Worm (Caenorhabditis elegans) whole organism, young adult: Measurements from ENCODE around the gene gpa-7.

Source experiments
- B0035.1 ChIP-seq: sonication (generic microtip); optimal IDR thresholded peaks from 2 replicates; lab custom pipeline; 2016; ENCODE audit warnings: missing genetic modification characterization, mild to moderate bottlenecking, missing compliant biosample characterization, missing genotype, missing genetic modification reagents
- B0261.1 ChIP-seq: sonication (generic microtip); optimal IDR thresholded peaks from 2 replicates; lab custom pipeline; 2016; ENCODE audit warnings: mild to moderate bottlenecking, missing genetic modification characterization, moderate library complexity, missing compliant biosample characterization
- D2030.7 ChIP-seq: fragments of 200-800 bp; sonication (Bioruptor generic); IDR thresholded peaks from 2 replicates; pipeline ENCODE4 v1.3.6; 2022; ENCODE audit warnings: missing genetic modification reagents, missing genetic modification characterization, missing compliant biosample characterization
- F22D6.2 ChIP-seq: sonication (generic microtip); optimal IDR thresholded peaks from 2 replicates; lab custom pipeline; 2016; ENCODE audit warnings: mild to moderate bottlenecking, missing genetic modification characterization, missing compliant biosample characterization
- F33H1.4 ChIP-seq: fragments of 200-800 bp; sonication (Bioruptor generic); IDR thresholded peaks from 2 replicates; pipeline ENCODE4 v1.3.6; 2022; ENCODE audit warnings: missing genetic modification reagents, missing genetic modification characterization, missing compliant biosample characterization
- F37B4.10 ChIP-seq: fragments of 200-800 bp; sonication (Bioruptor generic); IDR thresholded peaks from 2 replicates; pipeline ENCODE4 v1.3.6; 2022; ENCODE audit warnings: missing genetic modification characterization, missing compliant biosample characterization
- F55B11.4 ChIP-seq: sonication (generic microtip); optimal IDR thresholded peaks from 2 replicates; lab custom pipeline; 2016; ENCODE audit warnings: missing compliant biosample characterization, missing genetic modification characterization, borderline replicate concordance; ENCODE audit not compliant: insufficient read depth
- K12H6.12 ChIP-seq: fragments of 200-800 bp; sonication (Bioruptor generic); optimal IDR thresholded peaks from 2 replicates; lab custom pipeline; 2018; ENCODE audit warnings: mild to moderate bottlenecking, missing genetic modification characterization, missing compliant biosample characterization
- Y53G8AR.9 ChIP-seq: fragments of 200-800 bp; sonication (Bioruptor generic); conservative IDR thresholded peaks from 2 replicates; pipeline ENCODE4 v1.3.6; 2022; ENCODE audit warnings: missing genetic modification reagents, missing genetic modification characterization, missing compliant biosample characterization
- Y56A3A.18 ChIP-seq: fragments of 200-800 bp; sonication (Bioruptor generic); IDR thresholded peaks from 2 replicates; pipeline ENCODE4 v1.3.6; 2022; ENCODE audit warnings: missing genetic modification reagents, missing genetic modification characterization, missing compliant biosample characterization
- Y67H2A.10 ChIP-seq: fragments of 200-800 bp; sonication (Bioruptor generic); conservative IDR thresholded peaks from 2 replicates; pipeline ENCODE4 v1.3.6; 2022; ENCODE audit warnings: missing genetic modification reagents, missing genetic modification characterization, missing compliant biosample characterization
- Y79H2A.3 ChIP-seq: fragments of 200-800 bp; sonication (Bioruptor generic); conservative IDR thresholded peaks from 2 replicates; pipeline ENCODE4 v1.3.6; 2022; ENCODE audit warnings: missing genetic modification reagents, missing genetic modification characterization, missing compliant biosample characterization
- Y95B8A.8 ChIP-seq: fragments of 200-800 bp; sonication (Bioruptor generic); IDR thresholded peaks from 2 replicates; pipeline ENCODE4 v1.3.6; 2022; ENCODE audit warnings: missing genetic modification reagents, missing genetic modification characterization, missing compliant biosample characterization
- athp-1 ChIP-seq: sonication (generic microtip); optimal IDR thresholded peaks from 2 replicates; lab custom pipeline; 2017; ENCODE audit warnings: mild to moderate bottlenecking, missing genetic modification characterization, missing compliant biosample characterization
- bed-2 ChIP-seq: fragments of 200-800 bp; sonication (Bioruptor generic); IDR thresholded peaks from 2 replicates; pipeline ENCODE4 v1.3.6; 2022; ENCODE audit warnings: missing genetic modification reagents, missing genetic modification characterization, missing compliant biosample characterization
- cebp-1 ChIP-seq, 2 experiments: fragments of 200-800 bp in 1 of 2; sonication (Bioruptor generic) in 1 of 2; sonication (generic microtip) in 1 of 2; IDR thresholded peaks in 1 of 2; optimal IDR thresholded peaks in 1 of 2; 2 replicates each; pipeline versions ENCODE4 v1.3.6 to Lab custom; 2017 to 2022; ENCODE audit warnings: missing compliant biosample characterization in 2 of 2, missing genetic modification characterization in 2 of 2, mild to moderate bottlenecking in 1 of 2, missing genetic modification reagents in 1 of 2, moderate library complexity in 1 of 2
- ceh-100 ChIP-seq: fragments of 200-800 bp; sonication (Bioruptor generic); IDR thresholded peaks from 2 replicates; pipeline ENCODE4 v1.3.6; 2022; ENCODE audit warnings: missing genetic modification reagents, missing genetic modification characterization, missing compliant biosample characterization
- ceh-27 ChIP-seq: fragments of 200-800 bp; sonication (Bioruptor generic); optimal IDR thresholded peaks from 2 replicates; lab custom pipeline; 2018; ENCODE audit warnings: mild to moderate bottlenecking, missing genetic modification characterization, moderate library complexity, missing compliant biosample characterization
- ceh-79 ChIP-seq: sonication (generic microtip); optimal IDR thresholded peaks from 2 replicates; lab custom pipeline; 2017; ENCODE audit warnings: mild to moderate bottlenecking, missing genetic modification characterization, missing compliant biosample characterization
- chd-7 ChIP-seq: sonication (generic microtip); optimal IDR thresholded peaks from 2 replicates; lab custom pipeline; 2016; ENCODE audit warnings: mild to moderate bottlenecking, missing genetic modification characterization, moderate library complexity, missing compliant biosample characterization
- die-1 ChIP-seq: sonication (generic microtip); optimal IDR thresholded peaks from 2 replicates; lab custom pipeline; 2016; ENCODE audit warnings: missing genotype, mild to moderate bottlenecking, missing genetic modification characterization, missing compliant biosample characterization
- ekl-4 ChIP-seq: fragments of 200-800 bp; sonication (Bioruptor generic); IDR thresholded peaks from 2 replicates; pipeline ENCODE4 v1.3.6; 2022; ENCODE audit warnings: missing genetic modification reagents, missing genetic modification characterization, missing compliant biosample characterization
- hlh-26 ChIP-seq: fragments of 200-800 bp; sonication (Bioruptor generic); conservative IDR thresholded peaks from 2 replicates; pipeline ENCODE4 v1.3.6; 2022; ENCODE audit warnings: missing genetic modification reagents, missing genetic modification characterization, missing compliant biosample characterization
- hmg-1.2 ChIP-seq: fragments of 200-800 bp; sonication (Bioruptor generic); IDR thresholded peaks from 2 replicates; pipeline ENCODE4 v1.3.6; 2022; ENCODE audit warnings: missing genetic modification reagents, missing genetic modification characterization, missing compliant biosample characterization
- hmg-20 ChIP-seq: fragments of 200-800 bp; sonication (Bioruptor generic); IDR thresholded peaks from 2 replicates; pipeline ENCODE4 v1.3.6; 2022; ENCODE audit warnings: missing genetic modification reagents, missing genetic modification characterization, missing compliant biosample characterization
- lir-1 ChIP-seq: fragments of 200-800 bp; sonication (Bioruptor generic); conservative IDR thresholded peaks from 2 replicates; pipeline ENCODE4 v1.3.6; 2022; ENCODE audit warnings: missing genetic modification reagents, missing genetic modification characterization, missing compliant biosample characterization
- lsy-27 ChIP-seq: sonication (generic microtip); optimal IDR thresholded peaks from 2 replicates; lab custom pipeline; 2017; ENCODE audit warnings: missing genetic modification characterization, mild to moderate bottlenecking, missing compliant biosample characterization, antibody characterized with exemption, missing genotype, borderline replicate concordance; ENCODE audit not compliant: insufficient read depth
- madf-10 ChIP-seq: sonication (generic microtip); optimal IDR thresholded peaks from 2 replicates; lab custom pipeline; 2016; ENCODE audit warnings: mild to moderate bottlenecking, missing genetic modification characterization, missing compliant biosample characterization
- madf-8 ChIP-seq: fragments of 200-800 bp; sonication (Bioruptor generic); conservative IDR thresholded peaks from 2 replicates; pipeline ENCODE4 v1.3.6; 2022; ENCODE audit warnings: missing genetic modification reagents, missing genetic modification characterization, missing compliant biosample characterization
- mes-4 ChIP-seq: sonication (generic microtip); optimal IDR thresholded peaks from 2 replicates; lab custom pipeline; 2016; ENCODE audit warnings: missing genotype, missing genetic modification characterization, missing compliant biosample characterization
- mxl-1 ChIP-seq: sonication (generic microtip); optimal IDR thresholded peaks from 2 replicates; lab custom pipeline; 2016; ENCODE audit warnings: missing genetic modification characterization, missing compliant biosample characterization
- nhr-120 ChIP-seq: fragments of 200-800 bp; sonication (Bioruptor generic); IDR thresholded peaks from 2 replicates; pipeline ENCODE4 v1.3.6; 2022; ENCODE audit warnings: missing genetic modification characterization, missing compliant biosample characterization
- nhr-179 ChIP-seq: sonication (generic microtip); optimal IDR thresholded peaks from 2 replicates; lab custom pipeline; 2016; ENCODE audit warnings: mild to moderate bottlenecking, missing genetic modification characterization, missing compliant biosample characterization
- nhr-27 ChIP-seq: fragments of 200-800 bp; sonication (Bioruptor generic); optimal IDR thresholded peaks from 2 replicates; lab custom pipeline; 2018; ENCODE audit warnings: mild to moderate bottlenecking, missing genetic modification characterization, moderate library complexity, missing compliant biosample characterization
- nhr-80 ChIP-seq: sonication (generic microtip); optimal IDR thresholded peaks from 2 replicates; lab custom pipeline; 2016; ENCODE audit warnings: missing genetic modification characterization, missing compliant biosample characterization
- nhr-90 ChIP-seq: sonication (generic microtip); optimal IDR thresholded peaks from 2 replicates; lab custom pipeline; 2016; ENCODE audit warnings: missing genotype, mild to moderate bottlenecking, missing genetic modification characterization, missing compliant biosample characterization
- pbrm-1 ChIP-seq: fragments of 200-800 bp; sonication (Bioruptor generic); IDR thresholded peaks from 2 replicates; pipeline ENCODE4 v1.3.6; 2022; ENCODE audit warnings: missing genetic modification reagents, missing genetic modification characterization, missing compliant biosample characterization
- rcor-1 ChIP-seq: fragments of 200-800 bp; sonication (Bioruptor generic); IDR thresholded peaks from 2 replicates; pipeline ENCODE4 v1.3.6; 2022; ENCODE audit warnings: missing genetic modification reagents, missing genetic modification characterization, missing compliant biosample characterization
- rec-8 ChIP-seq, 2 experiments: sonication (generic microtip); optimal IDR thresholded peaks; 2 replicates each; lab custom pipeline; 2016; ENCODE audit warnings: mild to moderate bottlenecking in 2 of 2, missing genetic modification characterization in 2 of 2, missing genetic modification reagents in 2 of 2, missing genotype in 2 of 2, missing biosample characterization in 1 of 2, missing compliant biosample characterization in 1 of 2, moderate library complexity in 1 of 2
- rpc-1 ChIP-seq, 2 experiments: fragments of 150-350 bp in 1 of 2; sonication (generic microtip) in 1 of 2; optimal IDR thresholded peaks; 2 replicates each; lab custom pipeline; 2014 to 2018; ENCODE audit warnings: missing biosample characterization in 1 of 2, missing genetic modification characterization in 1 of 2, missing genetic modification reagents in 1 of 2, missing genotype in 1 of 2
- sea-2 ChIP-seq: fragments of 200-800 bp; sonication (Bioruptor generic); IDR thresholded peaks from 2 replicates; pipeline ENCODE4 v1.3.6; 2022; ENCODE audit warnings: missing genetic modification characterization, missing compliant biosample characterization
- snpc-3.4 ChIP-seq: sonication (generic microtip); optimal IDR thresholded peaks from 2 replicates; lab custom pipeline; 2017; ENCODE audit warnings: missing genetic modification characterization, mild to moderate bottlenecking, missing compliant biosample characterization, antibody characterized with exemption, moderate library complexity, missing genotype, missing genetic modification reagents
- tbp1 ChIP-seq: fragments of 200-800 bp; sonication (Bioruptor generic); optimal IDR thresholded peaks from 2 replicates; lab custom pipeline; 2018; ENCODE audit warnings: mild to moderate bottlenecking, missing genetic modification characterization, missing compliant biosample characterization
- zim-3 ChIP-seq: sonication (generic microtip); optimal IDR thresholded peaks from 2 replicates; lab custom pipeline; 2017; ENCODE audit warnings: mild to moderate bottlenecking, missing genetic modification characterization, moderate library complexity, missing compliant biosample characterization
- ztf-25 ChIP-seq: fragments of 200-800 bp; sonication (Bioruptor generic); IDR thresholded peaks from 2 replicates; pipeline ENCODE4 v1.3.6; 2022; ENCODE audit warnings: missing genetic modification reagents, missing genetic modification characterization, missing compliant biosample characterization
- ztf-28 ChIP-seq: fragments of 200-800 bp; sonication (Bioruptor generic); IDR thresholded peaks from 2 replicates; pipeline ENCODE4 v1.3.6; 2022; ENCODE audit warnings: missing genetic modification reagents, missing genetic modification characterization, missing compliant biosample characterization

gpa-7 gene

ce11 chrIV:10403193-10404058 is at the start of gene gpa-7 (continued):
- TF ChIP-seq F22D6.2 (tag; lab: Kevin White, UChicago) (no peak), nhr-27 (no peak), chd-7 (peak; percentile 71), nhr-179 (no peak), Y79H2A.3 (GFP tag; lab: Robert Waterston, UW) (no peak), cebp-1 (GFP tag; IDR thresholded peaks at IDR 0.05; lab: Robert Waterston, UW) (no peak), cebp-1 (tag; optimal IDR thresholded peaks at IDR 0.05; lab: Kevin White, UChicago) (peak; percentile 41), rpc-1 (optimal IDR thresholded peaks at IDR 0.05; lab: Kevin White, UChicago) (no peak), rpc-1 (tag; optimal IDR thresholded peaks at IDR 0.05; lab: Kevin White, UChicago) (no peak), tbp1 (GFP tag; lab: Kevin White, UChicago) (no peak), hlh-26 (no peak), die-1 (tag; lab: Kevin White, UChicago) (peak; percentile 13), madf-10 (no peak), rec-8 (tag; optimal IDR thresholded peaks at IDR 0.05; lab: Kevin White, UChicago) (no peak), ceh-27 (GFP tag; lab: Kevin White, UChicago) (no peak), Y67H2A.10 (GFP tag; lab: Robert Waterston, UW) (no peak), K12H6.12 (tag; lab: Kevin White, UChicago) (peak; percentile 76), Y56A3A.18 (GFP tag; lab: Robert Waterston, UW) (no peak), D2030.7 (GFP tag; lab: Robert Waterston, UW) (no peak), bed-2 (GFP tag; lab: Robert Waterston, UW) (no peak), F37B4.10 (no peak), mxl-1 (tag; lab: Kevin White, UChicago) (no peak), pbrm-1 (GFP tag; lab: Robert Waterston, UW) (peak; percentile 8; the same call in 1 of the 2 replicates), lir-1 (GFP tag; lab: Robert Waterston, UW) (no peak), ekl-4 (GFP tag; lab: Robert Waterston, UW) (no peak), ceh-79 (no peak), mes-4 (tag; lab: Kevin White, UChicago) (no peak), hmg-20 (GFP tag; lab: Robert Waterston, UW) (no peak), nhr-90 (tag; lab: Kevin White, UChicago) (no peak), ztf-25 (no peak), nhr-80 (tag; lab: Kevin White, UChicago) (no peak), B0035.1 (tag; lab: Kevin White, UChicago) (no peak), snpc-3.4 (tag; lab: Kevin White, UChicago) (no peak), B0261.1 (tag; lab: Kevin White, UChicago) (no peak), zim-3 (no peak), Y95B8A.8 (GFP tag; lab: Robert Waterston, UW) (no peak), ceh-100 (GFP tag; lab: Robert Waterston, UW) (no peak), lsy-27 (tag; lab: Kevin White, UChicago) (no peak), Y53G8AR.9 (GFP tag; lab: Robert Waterston, UW) (no peak), athp-1 (tag; lab: Kevin White, UChicago) (no peak), madf-8 (no peak), hmg-1.2 (peak; percentile 59; the same call in 1 of the 2 replicates), F55B11.4 (tag; lab: Kevin White, UChicago) (no peak), F33H1.4 (no peak), sea-2 (GFP tag; lab: Robert Waterston, UW) (no peak), rcor-1 (GFP tag; lab: Robert Waterston, UW) (0 out of 2 replicates have a peak, but pooled peaks have one; percentile 9), nhr-120 (GFP tag; lab: Robert Waterston, UW) (no peak), ztf-28 (GFP tag; lab: Robert Waterston, UW) (no peak)
